Worm (Caenorhabditis elegans) whole organism, L4 larva: ENCODE results near the gene ceh-27.

Experiments
- D1046.2 ChIP-seq: fragments of 200-800 bp; sonication (Bioruptor generic); IDR thresholded peaks from 2 replicates; pipeline ENCODE4 v1.3.6; 2022; ENCODE audit warnings: missing genetic modification characterization, missing compliant biosample characterization
- F49E8.2 ChIP-seq: sonication (generic microtip); optimal IDR thresholded peaks from 2 replicates; lab custom pipeline; 2016; ENCODE audit warnings: missing compliant biosample characterization, mild to moderate bottlenecking, missing genetic modification characterization, borderline replicate concordance
- T20F7.1 ChIP-seq: fragments of 200-800 bp; sonication (Bioruptor generic); optimal IDR thresholded peaks from 2 replicates; lab custom pipeline; 2018; ENCODE audit warnings: mild to moderate bottlenecking, missing genetic modification characterization, missing compliant biosample characterization
- Y5F2A.4 ChIP-seq: fragments of 200-800 bp; sonication (Bioruptor generic); optimal IDR thresholded peaks from 2 replicates; lab custom pipeline; 2018; ENCODE audit warnings: mild to moderate bottlenecking, missing genetic modification characterization, missing compliant biosample characterization
- Y75B8A.6 ChIP-seq: fragments of 200-800 bp; sonication (Bioruptor generic); IDR thresholded peaks from 2 replicates; pipeline ENCODE4 v1.3.6; 2022; ENCODE audit warnings: missing genetic modification reagents, missing genetic modification characterization, missing compliant biosample characterization
- ZK546.5 ChIP-seq, 2 experiments: sonication (generic microtip); optimal IDR thresholded peaks; 2 replicates each; lab custom pipeline; 2017; ENCODE audit warnings: missing biosample characterization in 2 of 2, missing genetic modification characterization in 2 of 2
- attf-4 ChIP-seq: sonication (generic microtip); optimal IDR thresholded peaks from 3 replicates; lab custom pipeline; 2017; ENCODE audit warnings: missing biosample characterization, missing genetic modification characterization
- ceh-32 ChIP-seq: sonication (generic microtip); optimal IDR thresholded peaks from 2 replicates; lab custom pipeline; 2016; ENCODE audit warnings: mild to moderate bottlenecking, missing genetic modification characterization, missing compliant biosample characterization; ENCODE audit not compliant: poor library complexity
- ceh-44 ChIP-seq: fragments of 200-800 bp; sonication (Bioruptor generic); IDR thresholded peaks from 2 replicates; pipeline ENCODE4 v1.3.6; 2022; ENCODE audit warnings: missing genetic modification reagents, missing genetic modification characterization, missing compliant biosample characterization
- ceh-62 ChIP-seq: sonication (generic microtip); optimal IDR thresholded peaks from 2 replicates; lab custom pipeline; 2017; ENCODE audit warnings: missing biosample characterization, missing genetic modification characterization
- ces-1 ChIP-seq: fragments of 150-350 bp; sonication (generic microtip); optimal IDR thresholded peaks from 4 replicates; lab custom pipeline; 2014; ENCODE audit warnings: missing biosample characterization, missing genetic modification reagents, missing genetic modification characterization
- daf-12 ChIP-seq: fragments of 150-350 bp; optimal IDR thresholded peaks from 2 replicates; lab custom pipeline; 2014; ENCODE audit warnings: missing biosample characterization, missing genetic modification reagents, missing genetic modification characterization
- daf-16 ChIP-seq, 3 experiments: sonication (generic microtip); optimal IDR thresholded peaks; 2 replicates each; lab custom pipeline; 2016 to 2017; ENCODE audit warnings: missing genetic modification characterization in 3 of 3, missing genetic modification reagents in 3 of 3, mild to moderate bottlenecking in 2 of 3, missing compliant biosample characterization in 2 of 3, missing biosample characterization in 1 of 3, moderate library complexity in 1 of 3
- dmd-6 ChIP-seq: fragments of 200-800 bp; sonication (Bioruptor generic); IDR thresholded peaks from 2 replicates; pipeline ENCODE4 v1.3.6; 2022; ENCODE audit warnings: missing genetic modification reagents, missing genetic modification characterization, missing compliant biosample characterization
- dmd-8 ChIP-seq: fragments of 200-800 bp; sonication (Bioruptor generic); IDR thresholded peaks from 2 replicates; pipeline ENCODE4 v1.3.6; 2022; ENCODE audit warnings: missing genetic modification characterization, missing compliant biosample characterization
- dve-1 ChIP-seq: sonication (generic microtip); optimal IDR thresholded peaks from 2 replicates; lab custom pipeline; 2017; ENCODE audit warnings: antibody characterized with exemption, mild to moderate bottlenecking, missing genetic modification characterization, missing compliant biosample characterization; ENCODE audit not compliant: insufficient read depth
- egl-43 ChIP-seq: fragments of 200-800 bp; sonication (Bioruptor generic); IDR thresholded peaks from 2 replicates; pipeline ENCODE4 v1.3.6; 2022; ENCODE audit warnings: missing genetic modification reagents, missing genetic modification characterization, missing compliant biosample characterization
- fkh-10 ChIP-seq: fragments of 150-350 bp; optimal IDR thresholded peaks from 2 replicates; lab custom pipeline; 2014; ENCODE audit warnings: missing biosample characterization, missing genetic modification reagents, missing genetic modification characterization
- fos-1 ChIP-seq: fragments of 150-350 bp; optimal IDR thresholded peaks from 2 replicates; lab custom pipeline; 2014; ENCODE audit warnings: missing biosample characterization, missing genetic modification characterization
- gei-8 ChIP-seq: fragments of 200-800 bp; sonication (Bioruptor generic); optimal IDR thresholded peaks from 2 replicates; lab custom pipeline; 2018; ENCODE audit warnings: mild to moderate bottlenecking, missing genetic modification characterization, missing compliant biosample characterization
- lin-13 ChIP-seq: fragments of 150-350 bp; optimal IDR thresholded peaks from 2 replicates; lab custom pipeline; 2014; ENCODE audit warnings: missing biosample characterization, missing genetic modification reagents, missing genetic modification characterization
- lin-15B ChIP-seq: fragments of 150-350 bp; sonication (generic microtip); optimal IDR thresholded peaks from 3 replicates; lab custom pipeline; 2014; ENCODE audit warnings: missing biosample characterization, missing genetic modification characterization
- lin-38 ChIP-seq: fragments of 200-800 bp; sonication (Bioruptor generic); IDR thresholded peaks from 2 replicates; pipeline ENCODE4 v1.3.6; 2022; ENCODE audit warnings: missing genetic modification reagents, missing genetic modification characterization, missing compliant biosample characterization
- lin-39 ChIP-seq: fragments of 150-350 bp; optimal IDR thresholded peaks from 2 replicates; lab custom pipeline; 2014; ENCODE audit warnings: missing biosample characterization, missing genetic modification reagents, missing genetic modification characterization
- lsy-2 ChIP-seq, 2 experiments: fragments of 150-350 bp in 1 of 2; sonication (generic microtip) in 1 of 2; optimal IDR thresholded peaks; 2 replicates each; lab custom pipeline; 2014 to 2017; ENCODE audit warnings: missing biosample characterization in 2 of 2, missing genetic modification characterization in 2 of 2
- madf-9 ChIP-seq: fragments of 200-800 bp; sonication (Bioruptor generic); conservative IDR thresholded peaks from 2 replicates; pipeline ENCODE4 v1.3.6; 2022; ENCODE audit warnings: missing genetic modification reagents, missing genetic modification characterization, missing compliant biosample characterization
- mdt-29 ChIP-seq: fragments of 200-800 bp; sonication (Bioruptor generic); IDR thresholded peaks from 2 replicates; pipeline ENCODE4 v1.3.6; 2022; ENCODE audit warnings: missing genetic modification reagents, missing genetic modification characterization, missing compliant biosample characterization
- mes-2 ChIP-seq: sonication (generic microtip); optimal IDR thresholded peaks from 2 replicates; lab custom pipeline; 2016; ENCODE audit warnings: missing genotype, mild to moderate bottlenecking, missing genetic modification characterization, missing compliant biosample characterization; ENCODE audit not compliant: poor library complexity, severe bottlenecking
- mxl-2 ChIP-seq: fragments of 200-800 bp; sonication (Bioruptor generic); conservative IDR thresholded peaks from 2 replicates; pipeline ENCODE4 v1.3.6; 2022; ENCODE audit warnings: missing genetic modification reagents, missing genetic modification characterization, missing compliant biosample characterization
- nhr-10 ChIP-seq: fragments of 150-350 bp; optimal IDR thresholded peaks from 2 replicates; lab custom pipeline; 2014; ENCODE audit warnings: missing biosample characterization, missing genetic modification characterization
- nhr-111 ChIP-seq: fragments of 200-800 bp; sonication (Bioruptor generic); optimal IDR thresholded peaks from 2 replicates; lab custom pipeline; 2018; ENCODE audit warnings: mild to moderate bottlenecking, missing genetic modification characterization, missing compliant biosample characterization
- nhr-237 ChIP-seq: sonication (generic microtip); optimal IDR thresholded peaks from 2 replicates; lab custom pipeline; 2017; ENCODE audit warnings: missing biosample characterization, missing genetic modification characterization
- nhr-25 ChIP-seq: sonication (generic microtip); optimal IDR thresholded peaks from 2 replicates; lab custom pipeline; 2017; ENCODE audit warnings: missing genetic modification characterization, mild to moderate bottlenecking, missing compliant biosample characterization, antibody characterized with exemption, moderate library complexity, borderline replicate concordance; ENCODE audit not compliant: insufficient read depth
- nhr-28 ChIP-seq: fragments of 150-350 bp; optimal IDR thresholded peaks from 2 replicates; lab custom pipeline; 2014; ENCODE audit warnings: missing biosample characterization, missing genetic modification characterization
- nhr-42 ChIP-seq: fragments of 200-800 bp; sonication (Bioruptor generic); IDR thresholded peaks from 2 replicates; pipeline ENCODE4 v1.3.6; 2022; ENCODE audit warnings: missing genetic modification characterization, missing compliant biosample characterization
- nhr-76 ChIP-seq: fragments of 150-350 bp; optimal IDR thresholded peaks from 2 replicates; lab custom pipeline; 2014; ENCODE audit warnings: missing biosample characterization, missing genetic modification characterization
- php-3 ChIP-seq: fragments of 200-800 bp; sonication (Bioruptor generic); IDR thresholded peaks from 2 replicates; pipeline ENCODE4 v1.3.6; 2022; ENCODE audit warnings: missing genetic modification reagents, missing genetic modification characterization, missing compliant biosample characterization
- rbr-2 ChIP-seq: sonication (generic microtip); optimal IDR thresholded peaks from 2 replicates; lab custom pipeline; 2016; ENCODE audit warnings: missing genotype, missing genetic modification characterization, missing compliant biosample characterization
- sdz-12 ChIP-seq: fragments of 200-800 bp; sonication (Bioruptor generic); optimal IDR thresholded peaks from 2 replicates; lab custom pipeline; 2018; ENCODE audit warnings: mild to moderate bottlenecking, missing genetic modification characterization, missing compliant biosample characterization
- snpc-1.2 ChIP-seq: fragments of 200-800 bp; sonication (Bioruptor generic); IDR thresholded peaks from 2 replicates; pipeline ENCODE4 v1.3.6; 2022; ENCODE audit warnings: missing genetic modification reagents, missing genetic modification characterization, missing compliant biosample characterization
- unc-130 ChIP-seq: sonication (generic microtip); optimal IDR thresholded peaks from 2 replicates; lab custom pipeline; 2016; ENCODE audit warnings: missing genetic modification reagents, missing genetic modification characterization, missing compliant biosample characterization
- unc-39 ChIP-seq: sonication (generic microtip); optimal IDR thresholded peaks from 2 replicates; lab custom pipeline; 2017; ENCODE audit warnings: missing biosample characterization, missing genetic modification characterization
- unc-62 ChIP-seq, 3 experiments: fragments of 150-350 bp in 1 of 3; sonication (generic microtip); optimal IDR thresholded peaks in 2 of 3; peaks in 1 of 3; 1 replicate in 1 of 3; 2 replicates in 2 of 3; lab custom pipeline; 2014 to 2017; ENCODE audit warnings: missing biosample characterization in 3 of 3, missing genetic modification characterization in 3 of 3, missing genetic modification reagents in 3 of 3, missing genotype in 1 of 3
- vab-7 ChIP-seq: fragments of 200-800 bp; sonication (Bioruptor generic); IDR thresholded peaks from 2 replicates; pipeline ENCODE4 v1.3.6; 2022; ENCODE audit warnings: missing genetic modification reagents, missing genetic modification characterization, missing compliant biosample characterization
- zip-2 ChIP-seq: fragments of 150-350 bp; optimal IDR thresholded peaks from 2 replicates; lab custom pipeline; 2014; ENCODE audit warnings: missing biosample characterization, missing genetic modification characterization
- ztf-11 ChIP-seq: fragments of 150-350 bp; optimal IDR thresholded peaks from 2 replicates; lab custom pipeline; 2014; ENCODE audit warnings: missing biosample characterization, missing genetic modification characterization

ceh-27 gene

DNA sequence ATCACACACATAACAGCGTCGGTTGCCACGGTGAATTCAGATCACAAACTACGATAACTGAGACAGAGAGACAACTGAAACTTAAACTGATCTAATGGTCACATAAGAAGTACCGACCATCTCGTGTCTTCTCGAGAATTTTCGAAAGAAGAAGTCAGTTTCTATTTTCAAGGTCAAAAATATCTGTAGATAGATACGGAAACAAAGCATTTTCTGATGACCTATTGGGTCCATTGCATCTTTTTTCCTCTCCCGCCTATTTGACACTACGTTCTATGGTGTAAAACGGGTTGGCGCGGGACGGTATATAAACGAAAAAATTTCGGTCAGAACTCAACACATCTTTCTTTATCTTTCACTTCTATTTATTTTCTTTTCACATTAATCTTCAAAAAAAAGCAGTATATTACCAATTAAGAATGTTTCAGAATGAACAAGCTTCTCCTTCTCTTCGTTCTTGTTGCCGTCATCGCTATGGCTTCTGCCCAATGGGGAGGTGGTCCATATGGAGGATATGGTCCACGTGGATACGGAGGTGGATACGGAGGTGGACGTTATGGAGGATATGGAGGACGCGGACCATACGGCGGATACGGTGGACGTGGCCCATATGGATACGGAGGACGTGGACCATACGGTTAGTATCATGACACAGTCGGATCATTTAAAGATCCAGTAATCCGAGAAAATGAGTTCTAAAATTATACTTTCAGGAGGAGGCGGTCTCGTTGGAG is 48.8 kb downstream of the ceh-27 start, which contains the start of gene nlp-24 (continued):
- TF ChIP-seq mdt-29 (GFP tag; lab: Robert Waterston, UW): no peak; the same call in 1 of the 2 replicates
- no peak for TF ChIP-seq F49E8.2 (tag; lab: Kevin White, UChicago)
- no peak for TF ChIP-seq lin-39 (tag; lab: Kevin White, UChicago)
- no peak for TF ChIP-seq dmd-8
- TF ChIP-seq madf-9 (GFP tag; lab: Robert Waterston, UW): no peak
- no peak for TF ChIP-seq Y75B8A.6 (GFP tag; lab: Robert Waterston, UW)

DNA sequence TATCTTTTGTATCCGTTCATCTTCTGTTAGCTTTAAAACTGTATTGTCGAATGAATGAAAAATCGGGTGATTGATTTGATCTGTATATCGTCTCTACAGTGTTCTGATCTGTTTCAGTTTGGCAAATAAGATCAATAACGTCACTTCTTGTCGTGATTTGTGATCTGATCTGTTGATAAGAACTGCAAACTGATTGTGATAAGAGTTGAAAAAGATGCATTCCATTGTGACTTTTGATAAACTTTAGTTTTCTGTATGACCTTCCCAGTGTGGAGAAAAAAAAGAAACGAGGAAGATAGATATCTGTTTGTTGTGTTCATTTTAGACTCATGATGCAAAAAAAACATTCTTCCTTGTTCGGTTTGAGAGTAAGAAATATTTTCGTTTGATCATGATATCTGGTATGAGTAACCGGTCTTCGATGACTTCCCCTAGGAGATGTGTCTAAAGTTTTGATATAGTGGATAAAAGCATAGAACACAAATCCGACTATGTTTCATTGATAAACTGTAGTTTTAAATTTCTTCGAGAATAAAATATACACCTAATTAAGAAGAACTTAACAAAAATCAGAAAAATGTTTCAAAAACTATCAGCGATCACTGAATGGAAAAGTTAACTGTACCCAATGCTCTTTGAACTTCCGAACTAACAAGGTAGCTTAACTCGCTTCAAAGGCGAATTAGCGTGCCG is 50.0 kb downstream of the ceh-27 start:
- peak; percentile 85 for TF ChIP-seq dmd-6 (GFP tag; lab: Robert Waterston, UW)
- TF ChIP-seq lsy-2 (tag; optimal IDR thresholded peaks at IDR 0.05; lab: Kevin White, UChicago): peak in 1 of 2 experiments; percentile 37
- no peak for TF ChIP-seq zip-2
- TF ChIP-seq unc-130: no peak
- no peak for TF ChIP-seq gei-8
- TF ChIP-seq unc-62 (GFP tag; optimal IDR thresholded peaks at IDR 0.05 in 1 of 2; lab: Kevin White, UChicago): no peak
- no peak for TF ChIP-seq unc-62 (tag; optimal IDR thresholded peaks at IDR 0.05; lab: Kevin White, UChicago)
- no peak for TF ChIP-seq vab-7 (GFP tag; lab: Robert Waterston, UW)
- TF ChIP-seq Y5F2A.4 (GFP tag; lab: Kevin White, UChicago): no peak
- 0 out of 2 replicates have a peak, but pooled peaks have one; percentile 16 for TF ChIP-seq php-3 (GFP tag; lab: Robert Waterston, UW)
- TF ChIP-seq lin-13: no peak
- TF ChIP-seq ZK546.5 (tag; optimal IDR thresholded peaks at IDR 0.05; lab: Kevin White, UChicago): no peak
- no peak for TF ChIP-seq egl-43 (GFP tag; lab: Robert Waterston, UW)
- TF ChIP-seq unc-39: no peak
- TF ChIP-seq mxl-2: no peak
- no peak for TF ChIP-seq fkh-10 (GFP tag; lab: Kevin White, UChicago)
- no peak for TF ChIP-seq nhr-76 (tag; lab: Kevin White, UChicago)
- no peak for TF ChIP-seq ztf-11
- TF ChIP-seq nhr-111 (GFP tag; lab: Kevin White, UChicago): no peak
- peak; percentile 81 for TF ChIP-seq dve-1
- TF ChIP-seq lin-38 (GFP tag; lab: Robert Waterston, UW): no peak
- TF ChIP-seq attf-4: no peak
- TF ChIP-seq snpc-1.2 (GFP tag; lab: Robert Waterston, UW): no peak
- TF ChIP-seq nhr-28 (tag; lab: Kevin White, UChicago): peak; percentile 68
- no peak for TF ChIP-seq fos-1 (tag; lab: Kevin White, UChicago)
- no peak for TF ChIP-seq nhr-237 (tag; lab: Kevin White, UChicago)
- TF ChIP-seq daf-12: no peak
- TF ChIP-seq ceh-62 (tag; lab: Kevin White, UChicago): no peak
- TF ChIP-seq ceh-32 (tag; lab: Kevin White, UChicago): no peak
- TF ChIP-seq nhr-10 (tag; lab: Kevin White, UChicago): no peak
- TF ChIP-seq mes-2 (tag; lab: Kevin White, UChicago): no peak
- TF ChIP-seq ceh-44: no peak
- peak; percentile 85 for TF ChIP-seq nhr-25
- TF ChIP-seq nhr-42 (GFP tag; lab: Robert Waterston, UW): no peak
- peak; percentile 31 for TF ChIP-seq T20F7.1 (GFP tag; lab: Kevin White, UChicago)
- no peak for TF ChIP-seq ces-1 (GFP tag; lab: Kevin White, UChicago)
- no peak for TF ChIP-seq daf-16 (GFP tag; optimal IDR thresholded peaks at IDR 0.05; lab: Kevin White, UChicago)
- TF ChIP-seq daf-16 (tag; optimal IDR thresholded peaks at IDR 0.05; lab: Kevin White, UChicago): no peak
- no peak for TF ChIP-seq sdz-12
- no peak for TF ChIP-seq lin-15B (tag; lab: Kevin White, UChicago)
- TF ChIP-seq rbr-2: no peak
- no peak for TF ChIP-seq D1046.2
